Worm (Caenorhabditis elegans) whole organism, L2 larva: ENCODE results near the gene hum-2.

Source experiments
- C34F6.9 ChIP-seq: fragments of 150-350 bp; optimal IDR thresholded peaks from 2 replicates; lab custom pipeline; 2014; ENCODE audit warnings: missing biosample characterization, missing genetic modification characterization
- F13H6.1 ChIP-seq: sonication (generic microtip); optimal IDR thresholded peaks from 2 replicates; lab custom pipeline; 2016; ENCODE audit warnings: missing genetic modification characterization, missing compliant biosample characterization
- Y55F3AM.14 ChIP-seq: fragments of 200-800 bp; sonication (Bioruptor generic); optimal IDR thresholded peaks from 2 replicates; lab custom pipeline; 2018; ENCODE audit warnings: mild to moderate bottlenecking, missing genetic modification characterization, missing compliant biosample characterization
- ZK546.5 ChIP-seq: sonication (generic microtip); optimal IDR thresholded peaks from 2 replicates; lab custom pipeline; 2017; ENCODE audit warnings: missing biosample characterization, missing genetic modification characterization
- alr-1 ChIP-seq: fragments of 150-350 bp; optimal IDR thresholded peaks from 2 replicates; lab custom pipeline; 2014; ENCODE audit warnings: missing biosample characterization, missing genetic modification characterization
- ama-1 ChIP-seq: fragments of 150-350 bp; optimal IDR thresholded peaks from 2 replicates; lab custom pipeline; 2018; ENCODE audit warnings: inconsistent platforms
- ceh-16 ChIP-seq: fragments of 150-350 bp; optimal IDR thresholded peaks from 2 replicates; lab custom pipeline; 2014; ENCODE audit warnings: missing biosample characterization, missing genetic modification characterization
- ceh-82 ChIP-seq: fragments of 150-350 bp; optimal IDR thresholded peaks from 2 replicates; lab custom pipeline; 2014; ENCODE audit warnings: missing biosample characterization, missing genetic modification characterization
- crh-2 ChIP-seq: sonication (generic microtip); optimal IDR thresholded peaks from 2 replicates; lab custom pipeline; 2017; ENCODE audit warnings: missing biosample characterization, missing genetic modification characterization
- dmd-4 ChIP-seq: sonication (generic microtip); optimal IDR thresholded peaks from 2 replicates; lab custom pipeline; 2017; ENCODE audit warnings: missing biosample characterization, missing genetic modification characterization
- fos-1 ChIP-seq: fragments of 150-350 bp; optimal IDR thresholded peaks from 2 replicates; lab custom pipeline; 2014; ENCODE audit warnings: missing biosample characterization, missing genetic modification characterization
- gmeb-1 ChIP-seq: fragments of 150-350 bp; optimal IDR thresholded peaks from 2 replicates; lab custom pipeline; 2014; ENCODE audit warnings: missing biosample characterization, missing genetic modification characterization
- lin-11 ChIP-seq: fragments of 150-350 bp; sonication (generic microtip); optimal IDR thresholded peaks from 2 replicates; lab custom pipeline; 2014; ENCODE audit warnings: missing biosample characterization, missing genetic modification characterization, inconsistent platforms, mixed read lengths
- lin-13 ChIP-seq: fragments of 150-350 bp; optimal IDR thresholded peaks from 2 replicates; lab custom pipeline; 2014; ENCODE audit warnings: missing biosample characterization, missing genetic modification reagents, missing genetic modification characterization
- lsy-2 ChIP-seq, 2 experiments: fragments of 150-350 bp in 1 of 2; sonication (generic microtip) in 1 of 2; optimal IDR thresholded peaks; 2 replicates each; lab custom pipeline; 2014 to 2017; ENCODE audit warnings: missing biosample characterization in 2 of 2, missing genetic modification characterization in 2 of 2
- mab-5 ChIP-seq: fragments of 150-350 bp; optimal IDR thresholded peaks from 2 replicates; lab custom pipeline; 2014; ENCODE audit warnings: missing biosample characterization, missing genetic modification characterization
- mbf-1 ChIP-seq: sonication (generic microtip); optimal IDR thresholded peaks from 2 replicates; lab custom pipeline; 2017; ENCODE audit warnings: missing biosample characterization, missing genetic modification characterization
- mdl-1 ChIP-seq, 2 experiments: fragments of 150-350 bp in 1 of 2; sonication (generic microtip) in 1 of 2; optimal IDR thresholded peaks; 2 replicates each; lab custom pipeline; 2017; ENCODE audit warnings: missing biosample characterization in 2 of 2, missing genetic modification characterization in 2 of 2
- nhr-10 ChIP-seq: sonication (generic microtip); optimal IDR thresholded peaks from 2 replicates; lab custom pipeline; 2017; ENCODE audit warnings: missing biosample characterization, missing genetic modification characterization
- nhr-11 ChIP-seq: fragments of 150-350 bp; optimal IDR thresholded peaks from 2 replicates; lab custom pipeline; 2014; ENCODE audit warnings: missing biosample characterization, missing genetic modification characterization
- nhr-129 ChIP-seq: fragments of 150-350 bp; optimal IDR thresholded peaks from 2 replicates; lab custom pipeline; 2014; ENCODE audit warnings: missing biosample characterization, missing genetic modification characterization
- nhr-21 ChIP-seq: fragments of 150-350 bp; optimal IDR thresholded peaks from 2 replicates; lab custom pipeline; 2014; ENCODE audit warnings: missing biosample characterization, missing genetic modification characterization
- nhr-23 ChIP-seq: fragments of 150-350 bp; optimal IDR thresholded peaks from 2 replicates; lab custom pipeline; 2014; ENCODE audit warnings: missing biosample characterization, missing genetic modification reagents, missing genetic modification characterization
- nhr-25 ChIP-seq: fragments of 150-350 bp; sonication (generic microtip); optimal IDR thresholded peaks from 3 replicates; lab custom pipeline; 2014; ENCODE audit warnings: missing biosample characterization, missing genetic modification characterization
- nhr-6 ChIP-seq: fragments of 150-350 bp; optimal IDR thresholded peaks from 2 replicates; lab custom pipeline; 2014; ENCODE audit warnings: missing biosample characterization, missing genetic modification characterization
- peb-1 ChIP-seq: fragments of 150-350 bp; optimal IDR thresholded peaks from 2 replicates; lab custom pipeline; 2014; ENCODE audit warnings: missing biosample characterization, missing genetic modification characterization
- sem-4 ChIP-seq: fragments of 150-350 bp; optimal IDR thresholded peaks from 2 replicates; lab custom pipeline; 2014; ENCODE audit warnings: missing biosample characterization, missing genetic modification reagents, missing genetic modification characterization
- skn-1 ChIP-seq: sonication (generic microtip); optimal IDR thresholded peaks from 2 replicates; lab custom pipeline; 2017; ENCODE audit warnings: missing biosample characterization, missing genetic modification characterization
- sma-9 ChIP-seq, 2 experiments: fragments of 150-350 bp in 1 of 2; sonication (generic microtip) in 1 of 2; optimal IDR thresholded peaks; 2 replicates each; lab custom pipeline; 2014 to 2016; ENCODE audit warnings: missing genetic modification characterization in 2 of 2, mild to moderate bottlenecking in 1 of 2, missing biosample characterization in 1 of 2, missing compliant biosample characterization in 1 of 2, missing genetic modification reagents in 1 of 2, moderate library complexity in 1 of 2
- unc-39 ChIP-seq: fragments of 150-350 bp; optimal IDR thresholded peaks from 2 replicates; lab custom pipeline; 2014; ENCODE audit warnings: missing biosample characterization, missing genetic modification characterization
- unc-55 ChIP-seq: fragments of 150-350 bp; sonication (generic microtip); optimal IDR thresholded peaks from 3 replicates; lab custom pipeline; 2014; ENCODE audit warnings: missing biosample characterization, missing genetic modification reagents, missing genetic modification characterization
- unc-62 ChIP-seq: fragments of 150-350 bp; optimal IDR thresholded peaks from 2 replicates; lab custom pipeline; 2014; ENCODE audit warnings: missing biosample characterization, missing genetic modification reagents, missing genetic modification characterization
- zag-1 ChIP-seq: fragments of 150-350 bp; optimal IDR thresholded peaks from 2 replicates; lab custom pipeline; 2014; ENCODE audit warnings: missing biosample characterization, missing genetic modification characterization
- ztf-1 ChIP-seq: fragments of 200-800 bp; sonication (Bioruptor generic); conservative IDR thresholded peaks from 2 replicates; pipeline ENCODE4 v1.3.6; 2022; ENCODE audit warnings: missing genetic modification characterization, missing compliant biosample characterization
- ztf-11 ChIP-seq: sonication (generic microtip); optimal IDR thresholded peaks from 2 replicates; lab custom pipeline; 2017; ENCODE audit warnings: missing biosample characterization, missing genetic modification characterization
- ztf-4 ChIP-seq: fragments of 150-350 bp; optimal IDR thresholded peaks from 2 replicates; lab custom pipeline; 2014; ENCODE audit warnings: missing biosample characterization, missing genetic modification characterization

hum-2 gene

DNA sequence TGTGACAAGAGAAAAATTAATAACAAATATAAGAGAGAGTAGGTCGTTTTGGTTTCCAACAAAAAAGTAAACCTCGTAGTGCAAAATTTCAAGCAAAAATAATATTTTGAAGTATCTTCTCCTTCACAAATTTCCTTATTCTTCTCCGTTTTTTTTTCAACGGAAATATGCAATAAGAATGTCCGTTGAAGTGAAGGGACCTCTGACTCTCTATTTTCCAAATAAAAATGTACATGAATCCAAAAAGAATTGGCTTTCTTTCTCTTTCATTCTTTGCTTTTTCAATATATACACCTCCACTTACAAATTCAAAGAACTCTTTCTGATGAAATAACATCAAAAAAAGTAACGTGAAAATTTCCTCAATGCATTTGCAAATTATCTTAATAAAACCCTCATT, 30.6 kb downstream of the hum-2 start, which contains the start of gene F36D4.1:
TSS of gene F36D4.1 (plus strand) at position 301 of the 400 bp plus-strand sequence.
- TF ChIP-seq skn-1 (tag; lab: Kevin White, UChicago) (no peak), ama-1 (lab: Kevin White, UChicago) (no peak), unc-55 (GFP tag; lab: Kevin White, UChicago) (no peak), crh-2 (tag; lab: Kevin White, UChicago) (no peak), sem-4 (no peak), zag-1 (no peak), ceh-16 (tag; lab: Kevin White, UChicago) (no peak), dmd-4 (tag; lab: Kevin White, UChicago) (no peak), peb-1 (tag; lab: Kevin White, UChicago) (no peak), ceh-82 (tag; lab: Kevin White, UChicago) (no peak), nhr-10 (no peak), alr-1 (tag; lab: Kevin White, UChicago) (no peak), mbf-1 (tag; lab: Kevin White, UChicago) (no peak), mab-5 (no peak)

ce11 chrV:9422745-9423144, 36.8 kb downstream of the hum-2 start:
- TF ChIP-seq lsy-2 (tag; optimal IDR thresholded peaks at IDR 0.05; lab: Kevin White, UChicago) (no peak), nhr-129 (tag; lab: Kevin White, UChicago) (peak; percentile 0), F13H6.1 (tag; lab: Kevin White, UChicago) (peak; percentile 62), ztf-4 (no peak), unc-39 (no peak), nhr-25 (no peak)

- peak; percentile 30 for TF ChIP-seq nhr-129 (tag; lab: Kevin White, UChicago)
- TF ChIP-seq fos-1 (tag; lab: Kevin White, UChicago), result no peak
- TF ChIP-seq Y55F3AM.14 (GFP tag; lab: Kevin White, UChicago), result no peak
- TF ChIP-seq mdl-1 (tag; optimal IDR thresholded peaks at IDR 0.05; lab: Kevin White, UChicago), result no peak
- TF ChIP-seq nhr-25, result peak; percentile 49
Measured at ce11 chrV:9423539-9423938, 37.6 kb downstream of the hum-2 start.

DNA sequence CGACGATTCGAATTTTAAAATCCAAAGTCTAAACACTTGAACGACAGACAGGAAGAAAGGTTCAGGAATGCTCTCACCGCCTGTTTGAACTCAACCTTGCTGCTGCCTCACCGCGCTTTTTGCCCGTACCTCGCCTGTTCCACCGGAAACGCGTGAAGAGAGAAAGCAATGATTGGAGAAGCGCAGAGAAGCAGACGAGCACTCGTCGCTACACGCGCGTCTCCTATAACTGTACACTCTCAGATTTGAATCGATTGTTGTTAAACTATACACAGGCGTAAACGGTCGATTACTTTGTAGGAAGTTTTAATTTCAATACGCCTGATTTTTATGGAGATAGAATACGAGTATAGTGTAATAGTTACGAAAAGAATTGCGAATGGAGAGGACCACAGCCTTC, 38.5 kb downstream of the hum-2 start:
- TF ChIP-seq nhr-21 (tag; lab: Kevin White, UChicago) (peak; percentile 0), sem-4 (peak; percentile 10), ztf-1 (GFP tag; lab: Robert Waterston, UW) (no peak), crh-2 (tag; lab: Kevin White, UChicago) (peak; percentile 20), C34F6.9 (tag; lab: Kevin White, UChicago) (peak; percentile 8), lsy-2 (tag; optimal IDR thresholded peaks at IDR 0.05; lab: Kevin White, UChicago) (peak in 1 of 2 experiments; percentile 21), ZK546.5 (tag; lab: Kevin White, UChicago) (no peak), lin-13 (GFP tag; lab: Kevin White, UChicago) (peak; percentile 12), F13H6.1 (tag; lab: Kevin White, UChicago) (peak; percentile 54), ceh-16 (tag; lab: Kevin White, UChicago) (no peak), mdl-1 (tag; optimal IDR thresholded peaks at IDR 0.05; lab: Kevin White, UChicago) (peak in 1 of 2 experiments; percentile 15), skn-1 (tag; lab: Kevin White, UChicago) (no peak), sma-9 (GFP tag; optimal IDR thresholded peaks at IDR 0.05; lab: Kevin White, UChicago) (peak; percentile 42), sma-9 (tag; optimal IDR thresholded peaks at IDR 0.05; lab: Kevin White, UChicago) (no peak), gmeb-1 (tag; lab: Kevin White, UChicago) (peak; percentile 17), nhr-25 (peak; percentile 5), fos-1 (tag; lab: Kevin White, UChicago) (peak; percentile 71), nhr-129 (tag; lab: Kevin White, UChicago) (peak; percentile 25), unc-62 (no peak), ama-1 (lab: Kevin White, UChicago) (no peak), ztf-11 (tag; lab: Kevin White, UChicago) (no peak)

- TF ChIP-seq gmeb-1 (tag; lab: Kevin White, UChicago) (no peak), nhr-6 (tag; lab: Kevin White, UChicago) (no peak), lsy-2 (tag; optimal IDR thresholded peaks at IDR 0.05; lab: Kevin White, UChicago) (peak in 1 of 2 experiments; percentile 47), sma-9 (GFP tag; optimal IDR thresholded peaks at IDR 0.05; lab: Kevin White, UChicago) (peak; percentile 39), sma-9 (tag; optimal IDR thresholded peaks at IDR 0.05; lab: Kevin White, UChicago) (no peak), F13H6.1 (tag; lab: Kevin White, UChicago) (no peak), nhr-129 (tag; lab: Kevin White, UChicago) (peak; percentile 14), unc-55 (GFP tag; lab: Kevin White, UChicago) (peak; percentile 38), unc-62 (no peak), nhr-25 (peak; percentile 2), nhr-23 (tag; lab: Kevin White, UChicago) (no peak), lin-11 (tag; lab: Kevin White, UChicago) (no peak), C34F6.9 (tag; lab: Kevin White, UChicago) (peak; percentile 65), nhr-11 (tag; lab: Kevin White, UChicago) (no peak)
Measured at ce11 chrV:9425593-9425992, 39.6 kb downstream of the hum-2 start, which contains the start of gene F36D4.5. Gene F36D4.5 (minus strand): TSS chrV:9425817.
